Worm (Caenorhabditis elegans): ENCODE data around the gene nep-2.

- TF ChIP-seq ceh-82 (tag; optimal IDR thresholded peaks at IDR 0.05) = no peak
- no peak for TF ChIP-seq ztf-11 (tag; optimal IDR thresholded peaks at IDR 0.05)
- TF ChIP-seq ama-1 (optimal IDR thresholded peaks at IDR 0.05) = no peak
- no peak for TF ChIP-seq zag-1 (tag; optimal IDR thresholded peaks at IDR 0.05)
- TF ChIP-seq unc-62 (GFP tag; optimal IDR thresholded peaks at IDR 0.05) = no peak
These were observed 40.8 kb upstream of the nep-2 start, which contains the start of gene F08D12.15 for ce11 chrII:2766331-2766730.
